Fruit fly (Drosophila melanogaster): ENCODE data around the gene ast.

Gene ast

dm6 chr2L:1086312-1086906 is 8.7 kb downstream of the ast start (continued):
- TF ChIP-seq CG6808 (GFP tag; optimal IDR thresholded peaks at IDR 0.05) (no peak), Gug (GFP tag; IDR thresholded peaks at IDR 0.05) (peak; percentile 40), Blimp-1 (GFP tag; optimal IDR thresholded peaks at IDR 0.05) (no peak), CG9139 (GFP tag; optimal IDR thresholded peaks at IDR 0.05) (no peak), CG10631 (GFP tag; optimal IDR thresholded peaks at IDR 0.05) (no peak), vri (GFP tag; optimal IDR thresholded peaks at IDR 0.05) (no peak), ss (GFP tag; optimal IDR thresholded peaks at IDR 0.05) (no peak), fkh (GFP tag; optimal IDR thresholded peaks at IDR 0.05) (no peak), fd85E (GFP tag; optimal IDR thresholded peaks at IDR 0.05) (no peak), esn (GFP tag; optimal IDR thresholded peaks at IDR 0.05) (no peak), Sox15 (GFP tag; optimal IDR thresholded peaks at IDR 0.05) (no peak), CG32006 (GFP tag; optimal IDR thresholded peaks at IDR 0.05) (no peak), acj6 (GFP tag; optimal IDR thresholded peaks at IDR 0.05) (peak; percentile 29), CG10669 (GFP tag; optimal IDR thresholded peaks at IDR 0.05) (peak; percentile 36), svp (GFP tag) (peak; percentile 66)

- peak; percentile 9 for TF ChIP-seq CG32006 (GFP tag; optimal IDR thresholded peaks at IDR 0.05)
- no peak for TF ChIP-seq CG6854 (GFP tag; optimal IDR thresholded peaks at IDR 0.05)
- no peak for TF ChIP-seq CG10669 (GFP tag; optimal IDR thresholded peaks at IDR 0.05)
- no peak for TF ChIP-seq vri (GFP tag; optimal IDR thresholded peaks at IDR 0.05)
- no peak for TF ChIP-seq CG4318 (GFP tag; optimal IDR thresholded peaks at IDR 0.05)
- TF ChIP-seq net (GFP tag; optimal IDR thresholded peaks at IDR 0.05), result no peak
- no peak for TF ChIP-seq Lpt (GFP tag; optimal IDR thresholded peaks at IDR 0.05)
- TF ChIP-seq CG6163 (GFP tag; IDR thresholded peaks at IDR 0.05), result 0 out of 3 replicates have a peak, but pooled peaks have one; percentile 31
- peak; percentile 11 for TF ChIP-seq Hr4 (GFP tag; optimal IDR thresholded peaks at IDR 0.05)
- no peak for TF ChIP-seq CG11902 (GFP tag; optimal IDR thresholded peaks at IDR 0.05)
Measured at dm6 chr2L:1091675-1092074, 13.9 kb downstream of the ast start.

- TF ChIP-seq svp (GFP tag) (peak; percentile 69), CG3919 (GFP tag; optimal IDR thresholded peaks at IDR 0.05) (no peak), ss (GFP tag; optimal IDR thresholded peaks at IDR 0.05) (peak in 1 of 2 experiments; percentile 26), Eip78C (GFP tag) (peak; percentile 6), fkh (GFP tag; optimal IDR thresholded peaks at IDR 0.05) (peak; percentile 88), salr (GFP tag; optimal IDR thresholded peaks at IDR 0.05) (no peak)
Measured at dm6 chr2L:1094724-1095123, 17.0 kb downstream of the ast start.

dm6 chr2L:1095450-1095849 is 17.7 kb downstream of the ast start:
- TF ChIP-seq svp (GFP tag), result peak; percentile 97
- TF ChIP-seq fd59A (GFP tag; optimal IDR thresholded peaks at IDR 0.05), result no peak
- no peak for TF ChIP-seq CG15336 (GFP tag; IDR thresholded peaks at IDR 0.05)
- no peak for TF ChIP-seq CG1621 (tag; optimal IDR thresholded peaks at IDR 0.05)
- TF ChIP-seq CG32006 (GFP tag; optimal IDR thresholded peaks at IDR 0.05), result no peak
- no peak for TF ChIP-seq Ets96B (tag; optimal IDR thresholded peaks at IDR 0.05)
- no peak for TF ChIP-seq Smox (GFP tag; optimal IDR thresholded peaks at IDR 0.05)
- no peak for TF ChIP-seq cyc (GFP tag; optimal IDR thresholded peaks at IDR 0.05)
- no peak for TF ChIP-seq Sox15 (GFP tag; optimal IDR thresholded peaks at IDR 0.05)

- peak; percentile 90 for TF ChIP-seq svp (GFP tag)
- peak; percentile 9 for TF ChIP-seq CG16779 (tag; optimal IDR thresholded peaks at IDR 0.05)
- TF ChIP-seq CG6163 (GFP tag; IDR thresholded peaks at IDR 0.05), result no peak
- peak; percentile 77 for TF ChIP-seq net (GFP tag; optimal IDR thresholded peaks at IDR 0.05)
- TF ChIP-seq Ets96B (tag; optimal IDR thresholded peaks at IDR 0.05), result no peak
- no peak for TF ChIP-seq CG9139 (GFP tag; optimal IDR thresholded peaks at IDR 0.05)
- peak; percentile 19; the same call in 1 of the 3 replicates for TF ChIP-seq CG8119 (GFP tag; IDR thresholded peaks at IDR 0.05)
- peak; percentile 65 for TF ChIP-seq eg (GFP tag; IDR thresholded peaks at IDR 0.05)
Measured at dm6 chr2L:1102349-1102748, 24.6 kb downstream of the ast start, which contains the start of gene CG4629. Gene CG4629, minus strand, starts transcription at chr2L:1102504.
